Worm (Caenorhabditis elegans) whole organism, L1 larva: ENCODE data around the gene art-1.

Source experiments
- dpl-1 ChIP-seq, 3 experiments: fragments of 150-350 bp in 2 of 3; sonication (generic microtip) in 1 of 3; optimal IDR thresholded peaks; 2 replicates each; lab custom pipeline; 2014 to 2017; ENCODE audit warnings: missing biosample characterization in 3 of 3, missing genetic modification characterization in 3 of 3, missing genetic modification reagents in 3 of 3
- nhr-76 ChIP-seq: sonication (generic microtip); optimal IDR thresholded peaks from 2 replicates; lab custom pipeline; 2017; ENCODE audit warnings: missing biosample characterization, missing genetic modification characterization
- ztf-4 ChIP-seq: fragments of 150-350 bp; optimal IDR thresholded peaks from 2 replicates; lab custom pipeline; 2014; ENCODE audit warnings: missing biosample characterization, missing genetic modification characterization

- TF ChIP-seq dpl-1 (GFP tag; optimal IDR thresholded peaks at IDR 0.05; lab: Kevin White, UChicago) (no peak), nhr-76 (tag; lab: Kevin White, UChicago) (no peak), ztf-4 (tag; lab: Kevin White, UChicago) (no peak)
Observed at ce11 chrII:6926054-6926453, 46.0 kb downstream of the art-1 start.
